Fruit fly (Drosophila melanogaster) whole organism, adult: ENCODE measurements around the gene Der-2.

Source experiments
- CG14711 ChIP-seq: fragments of 200-800 bp; sonication (Bioruptor generic); optimal IDR thresholded peaks from 2 replicates; lab custom pipeline; 2018; ENCODE audit warnings: missing biosample characterization, mild to moderate bottlenecking, missing genetic modification characterization, moderate library complexity
- Crg-1 ChIP-seq: fragments of 200-800 bp; sonication (Bioruptor generic); optimal IDR thresholded peaks from 2 replicates; lab custom pipeline; 2016; ENCODE audit warnings: missing biosample characterization, missing genetic modification characterization
- Mnt ChIP-seq: fragments of 200-800 bp; sonication (Bioruptor generic); optimal IDR thresholded peaks from 2 replicates; lab custom pipeline; 2016; ENCODE audit warnings: missing biosample characterization, mild to moderate bottlenecking, missing genetic modification characterization
- cic ChIP-seq: fragments of 200-800 bp; sonication (Bioruptor generic); optimal IDR thresholded peaks from 2 replicates; lab custom pipeline; 2017; ENCODE audit warnings: missing biosample characterization, mild to moderate bottlenecking, missing genetic modification characterization, moderate library complexity
- pad ChIP-seq: fragments of 200-800 bp; sonication (Bioruptor generic); optimal IDR thresholded peaks from 3 replicates; lab custom pipeline; 2017; ENCODE audit warnings: missing biosample characterization, missing genetic modification characterization, mild to moderate bottlenecking, moderate library complexity, missing genetic modification reagents
- tj ChIP-seq: fragments of 200-800 bp; sonication (Bioruptor generic); optimal IDR thresholded peaks from 3 replicates; lab custom pipeline; 2017; ENCODE audit warnings: missing biosample characterization, mild to moderate bottlenecking, missing genetic modification characterization, moderate library complexity
- toe ChIP-seq: fragments of 200-800 bp; sonication (Bioruptor generic); optimal IDR thresholded peaks from 2 replicates; lab custom pipeline; 2016; ENCODE audit warnings: missing biosample characterization, missing genetic modification characterization

DNA sequence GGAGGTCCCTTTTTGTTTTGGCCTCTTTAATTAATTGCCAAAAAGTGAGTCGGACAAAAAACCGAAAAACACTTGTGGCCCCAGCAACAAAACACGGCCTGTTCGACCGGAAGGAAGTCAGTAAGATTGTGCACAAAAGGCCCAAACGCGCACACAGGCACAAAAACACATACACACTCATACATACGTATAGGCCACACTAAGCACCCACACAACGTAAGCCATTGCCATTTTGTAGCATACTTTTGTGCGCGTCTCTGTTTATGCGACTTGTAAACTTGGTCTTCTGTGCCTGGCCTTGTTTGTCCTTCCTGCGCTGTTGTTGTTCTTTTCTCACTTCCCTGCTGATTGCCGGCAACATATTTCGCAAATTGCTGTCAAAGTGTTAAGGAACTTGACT, 46.4 kb upstream of the Der-2 start:
- TF ChIP-seq Mnt (no peak), cic (GFP tag; lab: Kevin White, UChicago) (no peak), CG14711 (tag; lab: Kevin White, UChicago) (no peak), toe (no peak), Crg-1 (GFP tag; lab: Kevin White, UChicago) (no peak), tj (GFP tag; lab: Kevin White, UChicago) (no peak), pad (GFP tag; lab: Kevin White, UChicago) (no peak)
